Fruit fly (Drosophila melanogaster) whole organism, embryonic: ENCODE results near the gene AstA.

ENCODE experiments used
- BtbVII ChIP-seq: fragments of 200-800 bp; sonication (Bioruptor generic); optimal IDR thresholded peaks from 3 replicates; lab custom pipeline; 2017; ENCODE audit warnings: missing biosample characterization, mild to moderate bottlenecking, missing genetic modification characterization
- CG10267 ChIP-seq: fragments of 200-800 bp; sonication (Bioruptor generic); optimal IDR thresholded peaks from 2 replicates; lab custom pipeline; 2018; ENCODE audit warnings: missing biosample characterization, mild to moderate bottlenecking, missing genetic modification characterization, moderate library complexity
- CG10274 ChIP-seq: fragments of 200-800 bp; sonication (Bioruptor generic); optimal IDR thresholded peaks from 3 replicates; lab custom pipeline; 2017; ENCODE audit warnings: missing biosample characterization, mild to moderate bottlenecking, missing genetic modification characterization
- CG11560 ChIP-seq: fragments of 200-800 bp; sonication (Bioruptor generic); IDR thresholded peaks from 3 replicates; pipeline ENCODE4 v1.3.6; 2022; ENCODE audit warnings: missing biosample characterization, missing genetic modification characterization
- CG14667 ChIP-seq: fragments of 200-800 bp; sonication (Bioruptor generic); IDR thresholded peaks from 2 replicates; pipeline ENCODE4 v1.3.6; 2022; ENCODE audit warnings: missing biosample characterization, missing genetic modification characterization
- CG16863 ChIP-seq: fragments of 200-800 bp; sonication (Bioruptor generic); optimal IDR thresholded peaks from 3 replicates; lab custom pipeline; 2016; ENCODE audit warnings: missing biosample characterization, missing genetic modification characterization
- CG17328 ChIP-seq: fragments of 200-800 bp; sonication (Bioruptor generic); IDR thresholded peaks from 2 replicates; pipeline ENCODE4 v1.3.6; 2022; ENCODE audit warnings: missing biosample characterization, missing genetic modification characterization
- CG17568 ChIP-seq: fragments of 200-800 bp; sonication (Bioruptor generic); optimal IDR thresholded peaks from 2 replicates; lab custom pipeline; 2018; ENCODE audit warnings: missing biosample characterization, mild to moderate bottlenecking, missing genetic modification characterization, moderate library complexity
- CG17612 ChIP-seq: fragments of 200-800 bp; sonication (Bioruptor generic); IDR thresholded peaks from 2 replicates; pipeline ENCODE4 v1.3.6; 2022; ENCODE audit warnings: missing biosample characterization, missing genetic modification characterization
- CG17802 ChIP-seq: fragments of 200-800 bp; sonication (Bioruptor generic); optimal IDR thresholded peaks from 2 replicates; lab custom pipeline; 2018; ENCODE audit warnings: missing biosample characterization, mild to moderate bottlenecking, missing genetic modification characterization, moderate library complexity
- CG30431 ChIP-seq: fragments of 200-800 bp; sonication (Bioruptor generic); optimal IDR thresholded peaks from 2 replicates; lab custom pipeline; 2017; ENCODE audit warnings: missing biosample characterization, missing genetic modification characterization
- CG3726 ChIP-seq: fragments of 200-800 bp; sonication (Bioruptor generic); IDR thresholded peaks from 3 replicates; pipeline ENCODE4, ENCODE4 v1.3.6; 2022; ENCODE audit warnings: missing biosample characterization, missing genetic modification characterization
- CG42726 ChIP-seq: fragments of 200-800 bp; sonication (Bioruptor generic); IDR thresholded peaks from 2 replicates; pipeline ENCODE4 v1.3.6; 2022; ENCODE audit warnings: missing biosample characterization, missing genetic modification characterization; ENCODE audit not compliant: partially characterized antibody
- CG4730 ChIP-seq: fragments of 200-800 bp; sonication (Bioruptor generic); IDR thresholded peaks from 2 replicates; pipeline ENCODE4 v1.3.6; 2022; ENCODE audit warnings: missing biosample characterization, missing genetic modification characterization
- CG6254 ChIP-seq: fragments of 200-800 bp; sonication (Bioruptor generic); optimal IDR thresholded peaks from 3 replicates; lab custom pipeline; 2017; ENCODE audit warnings: mild to moderate bottlenecking, missing biosample characterization, missing genetic modification reagents, missing genetic modification characterization
- CG7987 ChIP-seq: fragments of 200-800 bp; sonication (Bioruptor generic); optimal IDR thresholded peaks from 2 replicates; lab custom pipeline; 2018; ENCODE audit warnings: missing biosample characterization, mild to moderate bottlenecking, missing genetic modification characterization, moderate library complexity
- CG8089 ChIP-seq: fragments of 200-800 bp; sonication (Bioruptor generic); optimal IDR thresholded peaks from 3 replicates; lab custom pipeline; 2016; ENCODE audit warnings: missing biosample characterization, missing genetic modification characterization
- CG8765 ChIP-seq: fragments of 200-800 bp; sonication (Bioruptor generic); IDR thresholded peaks from 2 replicates; pipeline ENCODE4 v1.3.6; 2022; ENCODE audit warnings: missing biosample characterization, missing genetic modification characterization
- CHES-1-like ChIP-seq: fragments of 200-800 bp; sonication (Bioruptor generic); optimal IDR thresholded peaks from 2 replicates; lab custom pipeline; 2016; ENCODE audit warnings: missing biosample characterization, missing genetic modification characterization
- Camta ChIP-seq: fragments of 200-800 bp; sonication (Bioruptor generic); optimal IDR thresholded peaks from 2 replicates; lab custom pipeline; 2016; ENCODE audit warnings: missing biosample characterization, missing genetic modification characterization
- CkIIα-i1 ChIP-seq: fragments of 200-800 bp; sonication (Bioruptor generic); IDR thresholded peaks from 2 replicates; pipeline ENCODE4 v1.3.6; 2022; ENCODE audit warnings: missing biosample characterization, missing genetic modification characterization
- Dbx ChIP-seq: fragments of 200-800 bp; sonication (Bioruptor generic); IDR thresholded peaks from 3 replicates; pipeline ENCODE4 v1.3.6; 2022; ENCODE audit warnings: missing biosample characterization, missing genetic modification characterization
- Dfd ChIP-seq, 2 experiments: fragments of >200 bp; optimal IDR thresholded peaks; 2 replicates each; lab custom pipeline; 2017; ENCODE audit warnings: missing biosample characterization in 2 of 2, missing genetic modification characterization in 2 of 2
- Dip3 ChIP-seq: fragments of 200-800 bp; sonication (Bioruptor generic); optimal IDR thresholded peaks from 3 replicates; lab custom pipeline; 2016; ENCODE audit warnings: missing biosample characterization, missing genetic modification characterization
- Doc2 ChIP-seq: fragments of 200-800 bp; sonication (Bioruptor generic); IDR thresholded peaks from 2 replicates; pipeline ENCODE4 v1.3.6; 2022; ENCODE audit warnings: missing biosample characterization, missing genetic modification characterization
- HLH3B ChIP-seq: fragments of 200-800 bp; sonication (Bioruptor generic); IDR thresholded peaks from 2 replicates; pipeline ENCODE4 v1.3.6; 2022; ENCODE audit warnings: missing biosample characterization, missing genetic modification characterization
- Hr3 ChIP-seq: fragments of 200-800 bp; sonication (Bioruptor generic); optimal IDR thresholded peaks from 3 replicates; lab custom pipeline; 2016; ENCODE audit warnings: missing biosample characterization, missing genetic modification characterization
- Mrtf ChIP-seq: fragments of 200-800 bp; sonication (Bioruptor generic); IDR thresholded peaks from 3 replicates; pipeline ENCODE4 v1.3.6; 2022; ENCODE audit warnings: missing biosample characterization, missing genetic modification characterization
- Ravus ChIP-seq: fragments of 200-800 bp; sonication (Bioruptor generic); IDR thresholded peaks from 2 replicates; pipeline ENCODE4 v1.3.6; 2022; ENCODE audit warnings: missing biosample characterization, missing genetic modification characterization
- Taf1 ChIP-seq: fragments of 200-800 bp; sonication (Bioruptor generic); IDR thresholded peaks from 2 replicates; pipeline ENCODE4 v1.3.6; 2022; ENCODE audit warnings: missing biosample characterization, missing genetic modification characterization
- ac ChIP-seq: fragments of 200-800 bp; sonication (Bioruptor generic); optimal IDR thresholded peaks from 3 replicates; lab custom pipeline; 2017; ENCODE audit warnings: missing biosample characterization, mild to moderate bottlenecking, missing genetic modification characterization
- ase ChIP-seq: fragments of 200-800 bp; sonication (Bioruptor generic); IDR thresholded peaks from 3 replicates; pipeline ENCODE4 v1.3.6; 2022; ENCODE audit warnings: missing biosample characterization, missing genetic modification characterization
- ato ChIP-seq: fragments of 200-800 bp; sonication (Bioruptor generic); IDR thresholded peaks from 2 replicates; pipeline ENCODE4 v1.3.6; 2022; ENCODE audit warnings: missing biosample characterization, missing genetic modification characterization; ENCODE audit not compliant: partially characterized antibody
- bowl ChIP-seq: fragments of 200-800 bp; sonication (Bioruptor generic); IDR thresholded peaks from 2 replicates; pipeline ENCODE4 v1.3.6; 2022; ENCODE audit warnings: missing biosample characterization, missing genetic modification characterization
- btn ChIP-seq: fragments of 200-800 bp; sonication (Bioruptor generic); optimal IDR thresholded peaks from 2 replicates; lab custom pipeline; 2016; ENCODE audit warnings: missing biosample characterization, missing genetic modification characterization
- ci ChIP-seq: fragments of 200-800 bp; sonication (Bioruptor generic); IDR thresholded peaks from 3 replicates; pipeline ENCODE4 v1.3.6; 2022; ENCODE audit warnings: missing biosample characterization, missing genetic modification characterization
- dati ChIP-seq: fragments of 200-800 bp; sonication (Bioruptor generic); IDR thresholded peaks from 2 replicates; pipeline ENCODE4 v1.3.6; 2022; ENCODE audit warnings: missing biosample characterization, missing genetic modification characterization
- dpn ChIP-seq, 2 experiments: fragments of 200-800 bp; sonication (Bioruptor generic); optimal IDR thresholded peaks; 3 replicates each; lab custom pipeline; 2016; ENCODE audit warnings: missing biosample characterization in 2 of 2, missing genetic modification characterization in 2 of 2
- fu2 ChIP-seq: fragments of 200-800 bp; sonication (Bioruptor generic); optimal IDR thresholded peaks from 2 replicates; lab custom pipeline; 2016; ENCODE audit warnings: missing biosample characterization, missing genetic modification characterization
- h ChIP-seq: fragments of >200 bp; optimal IDR thresholded peaks from 2 replicates; lab custom pipeline; 2017
- hbn ChIP-seq: fragments of 200-800 bp; sonication (Bioruptor generic); IDR thresholded peaks from 2 replicates; pipeline ENCODE4 v1.3.6; 2022; ENCODE audit warnings: missing biosample characterization, missing genetic modification characterization; ENCODE audit not compliant: partially characterized antibody
- insv ChIP-seq, 2 experiments: fragments of 200-800 bp; sonication (Bioruptor generic); optimal IDR thresholded peaks; 3 replicates each; lab custom pipeline; 2016 to 2018; ENCODE audit warnings: missing biosample characterization in 2 of 2, missing genetic modification characterization in 2 of 2
- lbe ChIP-seq: fragments of 200-800 bp; sonication (Bioruptor generic); optimal IDR thresholded peaks from 2 replicates; lab custom pipeline; 2016; ENCODE audit warnings: missing biosample characterization, mild to moderate bottlenecking, missing genetic modification characterization
- lilli ChIP-seq: fragments of 200-800 bp; sonication (Bioruptor generic); optimal IDR thresholded peaks from 3 replicates; lab custom pipeline; 2016; ENCODE audit warnings: missing biosample characterization, missing genetic modification characterization
- nom ChIP-seq: fragments of 200-800 bp; sonication (Bioruptor generic); optimal IDR thresholded peaks from 2 replicates; lab custom pipeline; 2017; ENCODE audit warnings: missing biosample characterization, missing genetic modification characterization, mild to moderate bottlenecking, moderate library complexity, missing genetic modification reagents
- prd ChIP-seq, 3 experiments: fragments of >200 bp in 2 of 3; fragments of 200-800 bp in 1 of 3; sonication (Bioruptor generic) in 1 of 3; optimal IDR thresholded peaks in 2 of 3; IDR thresholded peaks in 1 of 3; 2 replicates in 2 of 3; 3 replicates in 1 of 3; pipeline versions ENCODE4 v1.3.6 to Lab custom; 2017 to 2022; ENCODE audit warnings: missing biosample characterization in 1 of 3, missing genetic modification characterization in 1 of 3
- pum ChIP-seq: fragments of 200-800 bp; sonication (Bioruptor generic); optimal IDR thresholded peaks from 2 replicates; lab custom pipeline; 2016; ENCODE audit warnings: missing biosample characterization, missing genetic modification characterization
- row ChIP-seq: fragments of 200-800 bp; sonication (Bioruptor generic); IDR thresholded peaks from 3 replicates; pipeline ENCODE4 v1.3.6; 2022; ENCODE audit warnings: missing biosample characterization, missing genetic modification characterization
- sisA ChIP-seq: fragments of 200-800 bp; sonication (Bioruptor generic); IDR thresholded peaks from 2 replicates; pipeline ENCODE4 v1.3.6; 2022; ENCODE audit warnings: missing biosample characterization, missing genetic modification characterization
- slp2 ChIP-seq: fragments of 200-800 bp; sonication (Bioruptor generic); optimal IDR thresholded peaks from 2 replicates; lab custom pipeline; 2016; ENCODE audit warnings: missing biosample characterization, missing genetic modification characterization
- ssp ChIP-seq: fragments of 200-800 bp; sonication (Bioruptor generic); IDR thresholded peaks from 2 replicates; pipeline ENCODE4 v1.3.6; 2022; ENCODE audit warnings: missing biosample characterization, missing genetic modification characterization
- stwl ChIP-seq: fragments of 200-800 bp; sonication (Bioruptor generic); optimal IDR thresholded peaks from 3 replicates; lab custom pipeline; 2018; ENCODE audit warnings: missing biosample characterization, mild to moderate bottlenecking, missing genetic modification characterization, moderate library complexity
- twi ChIP-seq: fragments of 200-800 bp; optimal IDR thresholded peaks from 2 replicates; lab custom pipeline; 2019; ENCODE audit warnings: missing biosample characterization, mild to moderate bottlenecking, missing genetic modification characterization, moderate library complexity

AstA gene

DNA sequence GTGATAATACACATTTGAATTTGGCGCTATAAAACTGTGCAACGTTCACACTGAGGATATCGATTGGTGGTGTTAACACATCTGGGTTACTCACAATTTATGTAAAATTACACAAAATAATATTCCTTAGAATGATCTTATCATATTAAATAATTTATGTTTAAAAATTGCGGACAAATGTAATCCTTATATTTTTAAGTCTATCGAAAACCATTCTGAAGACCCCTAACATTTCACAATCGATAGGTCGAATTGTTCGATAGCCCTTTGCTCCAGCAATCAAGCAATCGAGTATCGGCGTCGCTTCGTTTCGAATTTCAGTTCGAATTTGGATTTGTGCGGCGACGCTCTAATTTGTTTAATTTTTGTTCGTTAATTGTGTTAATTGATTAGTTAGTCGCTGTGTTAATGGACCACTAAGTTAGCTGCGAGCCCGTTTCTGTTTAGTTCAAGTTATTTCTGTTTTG lies 11.3 kb downstream of the AstA start, which contains the start of gene asp (continued):
- TF ChIP-seq CG8089 (GFP tag; lab: Kevin White, UChicago) (no peak), CG3726 (GFP tag; lab: Robert Waterston, UW) (no peak), fu2 (GFP tag; lab: Kevin White, UChicago) (no peak), ato (peak; percentile 83), Camta (GFP tag; lab: Kevin White, UChicago) (no peak), stwl (tag; lab: Kevin White, UChicago) (no peak), CG6254 (GFP tag; lab: Kevin White, UChicago) (no peak), btn (no peak), CG14667 (no peak), CG4730 (GFP tag; lab: Robert Waterston, UW) (no peak), nom (GFP tag; lab: Kevin White, UChicago) (no peak), CG42726 (peak; percentile 64; the same call in 1 of the 2 replicates), ac (GFP tag; lab: Kevin White, UChicago) (no peak), sisA (no peak), CG30431 (GFP tag; lab: Kevin White, UChicago) (no peak), CG10267 (tag; lab: Kevin White, UChicago) (no peak), CG11560 (tag; lab: Robert Waterston, UW) (peak; percentile 73; the same call in 2 of the 3 replicates), CG7987 (GFP tag; lab: Kevin White, UChicago) (no peak), CG17612 (GFP tag; lab: Robert Waterston, UW) (no peak), prd (optimal IDR thresholded peaks at IDR 0.05; lab: Kevin White, UChicago) (no peak), prd (GFP tag; IDR thresholded peaks at IDR 0.05; lab: Robert Waterston, UW) (peak; percentile 28; the same call in 1 of the 3 replicates), dati (GFP tag; lab: Robert Waterston, UW) (no peak), bowl (GFP tag; lab: Robert Waterston, UW) (no peak), pum (GFP tag; lab: Kevin White, UChicago) (no peak), slp2 (no peak), Doc2 (no peak), CG16863 (no peak), Taf1 (no peak), Dbx (GFP tag; lab: Robert Waterston, UW) (no peak), CG17328 (GFP tag; lab: Robert Waterston, UW) (no peak), Mrtf (GFP tag; lab: Robert Waterston, UW) (no peak), CG17802 (tag; lab: Kevin White, UChicago) (peak; percentile 98), HLH3B (GFP tag; lab: Robert Waterston, UW) (no peak), h (lab: Kevin White, UChicago) (no peak), hbn (GFP tag; lab: Robert Waterston, UW) (peak; percentile 82), ssp (GFP tag; lab: Robert Waterston, UW) (peak; percentile 80), ase (GFP tag; lab: Robert Waterston, UW) (no peak), BtbVII (GFP tag; lab: Kevin White, UChicago) (no peak), ci (GFP tag; lab: Robert Waterston, UW) (no peak), CkIIα-i1 (no peak), CG10274 (GFP tag; lab: Kevin White, UChicago) (no peak), row (GFP tag; lab: Robert Waterston, UW) (peak; percentile 67), Hr3 (GFP tag; lab: Kevin White, UChicago) (peak; percentile 30), lilli (no peak), Ravus (no peak), dpn (GFP tag; optimal IDR thresholded peaks at IDR 0.05; lab: Kevin White, UChicago) (no peak), Dip3 (GFP tag; lab: Kevin White, UChicago) (no peak), Dfd (GFP tag; optimal IDR thresholded peaks at IDR 0.05; lab: Kevin White, UChicago) (no peak), twi (tag; lab: Kevin White, UChicago) (no peak), CG17568 (GFP tag; lab: Kevin White, UChicago) (no peak), CHES-1-like (GFP tag; lab: Kevin White, UChicago) (no peak), insv (GFP tag; optimal IDR thresholded peaks at IDR 0.05; lab: Kevin White, UChicago) (no peak), lbe (GFP tag; lab: Kevin White, UChicago) (no peak), CG8765 (GFP tag; lab: Robert Waterston, UW) (no peak)
